Worm (Caenorhabditis elegans): ENCODE measurements around the gene cdk-5.
A peak's percentile ranks its signal among the peaks of the same experiment; 100 is the strongest.

cdk-5 gene

DNA sequence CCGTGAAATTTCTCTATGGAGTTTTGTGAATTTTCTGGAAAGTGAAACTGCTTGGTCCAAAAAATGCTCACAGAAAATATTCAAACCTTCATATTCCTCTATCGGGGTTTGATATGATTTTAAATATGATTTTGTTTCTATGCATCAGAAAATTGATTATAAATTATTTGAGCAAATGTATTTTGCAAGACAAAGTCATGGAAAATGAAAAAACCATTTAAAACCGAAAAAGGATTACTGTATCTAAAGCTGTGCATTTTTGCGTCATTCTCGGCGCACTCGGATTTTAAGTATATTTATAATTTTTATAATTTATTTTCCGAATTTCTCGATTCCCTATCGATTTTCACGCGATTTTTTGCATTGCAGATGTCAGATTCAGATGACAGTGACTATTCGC, 5.4 kb upstream of the cdk-5 start, which contains the start of gene pssy-2:
TSS of gene pssy-2 (plus strand) at position 301 of the 400 bp plus-strand sequence.
- no peak for TF ChIP-seq snpc-4 (tag; optimal IDR thresholded peaks at IDR 0.05)
- TF ChIP-seq lin-13 (GFP tag; optimal IDR thresholded peaks at IDR 0.05), result no peak
- no peak for TF ChIP-seq T26A8.4 (GFP tag; IDR thresholded peaks at IDR 0.05)
- no peak for TF ChIP-seq zip-11 (GFP tag; IDR thresholded peaks at IDR 0.05)
- TF ChIP-seq lir-3 (tag; optimal IDR thresholded peaks at IDR 0.05), result no peak
- TF ChIP-seq dmd-9 (GFP tag; IDR thresholded peaks at IDR 0.05), result no peak
- TF ChIP-seq spr-3 (GFP tag; optimal IDR thresholded peaks at IDR 0.05), result no peak
- no peak for TF ChIP-seq unc-62 (GFP tag; optimal IDR thresholded peaks at IDR 0.05 in 1 of 2)
- TF ChIP-seq unc-62 (tag; optimal IDR thresholded peaks at IDR 0.05), result no peak
- no peak for TF ChIP-seq saeg-2 (GFP tag; IDR thresholded peaks at IDR 0.05)
- no peak for TF ChIP-seq ceh-20 (GFP tag; IDR thresholded peaks at IDR 0.05)
- no peak for TF ChIP-seq unc-130 (GFP tag; optimal IDR thresholded peaks at IDR 0.05)
- no peak for TF ChIP-seq nhr-10 (tag; optimal IDR thresholded peaks at IDR 0.05)
- no peak for TF ChIP-seq mdt-29 (GFP tag; IDR thresholded peaks at IDR 0.05)
- no peak for TF ChIP-seq mes-2 (tag; optimal IDR thresholded peaks at IDR 0.05; ENCODE audit: poor library complexity, severe bottlenecking)
- TF ChIP-seq egl-27 (tag; optimal IDR thresholded peaks at IDR 0.05), result no peak

DNA sequence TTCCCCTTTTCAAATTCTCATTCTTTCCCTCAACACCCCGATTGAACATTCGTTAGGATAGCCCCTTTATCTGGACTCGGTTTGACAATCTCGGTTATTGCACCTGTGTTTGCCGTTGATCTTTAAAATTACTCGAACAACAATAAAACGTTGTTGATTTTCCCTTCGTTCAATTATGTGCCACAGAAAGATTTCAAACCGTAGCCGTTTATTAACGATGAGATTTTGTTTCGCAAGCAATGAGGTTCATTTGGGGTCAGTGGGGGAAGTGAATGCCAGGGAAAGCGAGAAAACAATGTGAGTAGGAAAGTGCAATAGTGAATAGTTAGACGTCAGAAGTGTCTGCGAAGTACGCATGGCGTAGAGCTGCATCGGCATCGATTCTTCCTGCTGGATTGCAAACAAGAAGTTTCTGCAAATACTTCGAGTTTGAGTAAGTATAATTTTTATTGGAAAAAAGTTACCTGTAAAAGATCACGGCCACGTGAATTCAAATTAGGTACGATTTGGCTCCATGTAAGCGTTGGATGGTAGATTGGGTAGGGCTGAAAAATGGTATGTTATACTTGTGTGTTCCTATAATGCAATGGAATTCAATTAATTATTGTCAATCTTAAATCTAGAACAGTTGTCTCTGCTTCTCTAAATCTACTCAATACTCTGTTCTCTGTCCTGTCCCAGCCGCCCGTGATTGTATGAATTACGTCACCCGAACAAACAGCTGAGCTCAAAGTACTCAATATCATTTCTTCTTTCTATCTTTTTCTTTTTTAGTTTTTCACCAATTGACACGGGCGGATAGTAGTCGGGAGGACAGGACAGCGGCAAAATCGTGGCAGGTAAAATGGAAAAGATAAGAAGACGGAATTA, 1.4 kb downstream of the cdk-5 start, which contains the start of gene kel-3:
TSS of gene kel-3 (plus strand) at position 328 of the 870 bp plus-strand sequence.
- TF ChIP-seq daf-16 (GFP tag; optimal IDR thresholded peaks at IDR 0.05), result peak; percentile 50 to 61
- peak; percentile 79 for TF ChIP-seq daf-16 (tag; optimal IDR thresholded peaks at IDR 0.05)
- TF ChIP-seq mdl-1 (tag; optimal IDR thresholded peaks at IDR 0.05), result peak; percentile 24 to 47
- peak; percentile 34; the same call in 1 of the 2 replicates for TF ChIP-seq daf-8 (GFP tag; IDR thresholded peaks at IDR 0.05)
- TF ChIP-seq ceh-44 (GFP tag; IDR thresholded peaks at IDR 0.05), result peak; percentile 6; the same call in 1 of the 2 replicates
- peak; percentile 44 for TF ChIP-seq rbr-2 (tag; optimal IDR thresholded peaks at IDR 0.05)
- TF ChIP-seq F37D6.2 (tag; optimal IDR thresholded peaks at IDR 0.05), result no peak
- TF ChIP-seq madf-9 (GFP tag; conservative IDR thresholded peaks at IDR 0.05), result peak; percentile 9
- peak; percentile 78 for TF ChIP-seq Y5F2A.4 (GFP tag; optimal IDR thresholded peaks at IDR 0.05)
- peak; percentile 92 for TF ChIP-seq F49E8.2 (tag; optimal IDR thresholded peaks at IDR 0.05; ENCODE audit: borderline replicate concordance)
- TF ChIP-seq nhr-25 (tag; optimal IDR thresholded peaks at IDR 0.05; ENCODE audit: borderline replicate concordance, insufficient read depth), result no peak
- no peak for TF ChIP-seq snpc-4 (tag; optimal IDR thresholded peaks at IDR 0.05)
- TF ChIP-seq dmd-9 (GFP tag; IDR thresholded peaks at IDR 0.05), result peak; percentile 67
- no peak for TF ChIP-seq ceh-28 (tag; optimal IDR thresholded peaks at IDR 0.05)
- TF ChIP-seq lim-7 (GFP tag; IDR thresholded peaks at IDR 0.05), result no peak; the same call in none of the 2 replicates
- TF ChIP-seq lir-3 (tag; optimal IDR thresholded peaks at IDR 0.05), result peak; percentile 7
- TF ChIP-seq ceh-82 (tag; optimal IDR thresholded peaks at IDR 0.05), result no peak
- peak; percentile 76 for TF ChIP-seq hlh-30 (tag; optimal IDR thresholded peaks at IDR 0.05; ENCODE audit: insufficient read depth)
- TF ChIP-seq unc-62 (GFP tag; optimal IDR thresholded peaks at IDR 0.05 in 1 of 2), result peak in 1 of 2 experiments; percentile 91
- TF ChIP-seq unc-62 (tag; optimal IDR thresholded peaks at IDR 0.05), result no peak
- TF ChIP-seq dve-1 (tag; optimal IDR thresholded peaks at IDR 0.05; ENCODE audit: insufficient read depth), result peak; percentile 98
- peak; percentile 76 for TF ChIP-seq F10B5.3 (tag; optimal IDR thresholded peaks at IDR 0.05)
- peak; percentile 88 for TF ChIP-seq nhr-77 (tag; optimal IDR thresholded peaks at IDR 0.05)
- no peak for TF ChIP-seq ZK337.2 (GFP tag; IDR thresholded peaks at IDR 0.05)
- no peak for TF ChIP-seq ceh-32 (tag; optimal IDR thresholded peaks at IDR 0.05; ENCODE audit: poor library complexity)
- TF ChIP-seq nhr-237 (tag; optimal IDR thresholded peaks at IDR 0.05), result peak; percentile 63
- TF ChIP-seq D1046.2 (GFP tag; IDR thresholded peaks at IDR 0.05), result peak; percentile 67; the same call in 1 of the 2 replicates
- peak; percentile 82 for TF ChIP-seq lin-13 (GFP tag; optimal IDR thresholded peaks at IDR 0.05)
- peak; percentile 91 for TF ChIP-seq nhr-28 (tag; optimal IDR thresholded peaks at IDR 0.05)
- no peak for TF ChIP-seq ztf-11 (tag; optimal IDR thresholded peaks at IDR 0.05)
- peak; percentile 95 for TF ChIP-seq aly-2 (tag; optimal IDR thresholded peaks at IDR 0.05)
- peak; percentile 84 for TF ChIP-seq duxl-1 (tag; optimal IDR thresholded peaks at IDR 0.05; ENCODE audit: poor library complexity)
- no peak for TF ChIP-seq jun-1 (tag; optimal IDR thresholded peaks at IDR 0.05)
- TF ChIP-seq spr-1 (tag; optimal IDR thresholded peaks at IDR 0.05), result peak; percentile 58
- peak; percentile 86 for TF ChIP-seq arid-1 (GFP tag; conservative IDR thresholded peaks at IDR 0.05)
- peak in 1 of 2 experiments; percentile 47 for TF ChIP-seq hif-1 (tag; optimal IDR thresholded peaks at IDR 0.05)

All from whole organism, L4 larva.